Fruit fly (Drosophila melanogaster) Kc167 (cell line): ENCODE data around the gene CG16824.

ENCODE experiments used
- Sin3A ChIP-seq: fragments of >200 bp; optimal IDR thresholded peaks from 2 replicates; lab custom pipeline; 2018; ENCODE audit warnings: missing external identifiers
- insv ChIP-seq: fragments of >200 bp; optimal IDR thresholded peaks from 3 replicates; lab custom pipeline; 2018; ENCODE audit warnings: missing external identifiers

dm6 chr2L:13304488-13304887 lies 11.7 kb downstream of the CG16824 start, which contains the start of gene CG16825:
- TF ChIP-seq insv (no peak), Sin3A (no peak)
